Fruit fly (Drosophila melanogaster) whole organism, wandering third instar larva: ENCODE results near the gene CG2258.
A peak's percentile ranks its signal among the peaks of the same experiment; 100 is the strongest.

Experiments used
- Abd-B ChIP-seq: fragments of >200 bp; optimal IDR thresholded peaks from 2 replicates; lab custom pipeline; 2017; ENCODE audit warnings: missing biosample characterization, missing genetic modification characterization
- CG32264 ChIP-seq: fragments of 200-800 bp; sonication (Bioruptor generic); optimal IDR thresholded peaks from 2 replicates; lab custom pipeline; 2016; ENCODE audit warnings: missing biosample characterization, missing genetic modification characterization
- Dfd ChIP-seq: fragments of >200 bp; optimal IDR thresholded peaks from 2 replicates; lab custom pipeline; 2017; ENCODE audit warnings: missing biosample characterization, missing genetic modification characterization
- Dif ChIP-seq: fragments of 200-275, 200-300 bp; sonication (Bioruptor generic); optimal IDR thresholded peaks from 2 replicates; lab custom pipeline; 2018; ENCODE audit warnings: missing biosample characterization, missing genetic modification characterization; ENCODE audit not compliant: partially characterized antibody
- HLH106 ChIP-seq: fragments of 200-800 bp; optimal IDR thresholded peaks from 3 replicates; lab custom pipeline; 2019; ENCODE audit warnings: missing biosample characterization, mild to moderate bottlenecking, missing genetic modification characterization, moderate library complexity
- Hnf4 ChIP-seq: fragments of 200-800 bp; sonication (Bioruptor generic); optimal IDR thresholded peaks from 2 replicates; lab custom pipeline; 2016; ENCODE audit warnings: missing biosample characterization, mild to moderate bottlenecking, missing genetic modification characterization
- Hr83 ChIP-seq: fragments of 200-300 bp; sonication (Bioruptor generic); optimal IDR thresholded peaks from 2 replicates; lab custom pipeline; 2016; ENCODE audit warnings: missing biosample characterization, mild to moderate bottlenecking, missing genetic modification characterization, moderate library complexity; ENCODE audit not compliant: poor library complexity, severe bottlenecking
- Jra ChIP-seq: sonication (Bioruptor generic); optimal IDR thresholded peaks from 2 replicates; lab custom pipeline; 2016; ENCODE audit warnings: missing biosample characterization, missing genetic modification characterization
- Mio ChIP-seq: sonication (Bioruptor generic); optimal IDR thresholded peaks from 2 replicates; lab custom pipeline; 2016; ENCODE audit warnings: missing biosample characterization, missing genetic modification characterization
- Myc ChIP-seq: fragments of >200 bp; optimal IDR thresholded peaks from 2 replicates; lab custom pipeline; 2017
- N ChIP-seq: fragments of >200 bp; optimal IDR thresholded peaks from 2 replicates; lab custom pipeline; 2018; ENCODE audit warnings: missing biosample characterization, missing external identifiers, missing genetic modification characterization
- OdsH ChIP-seq: fragments of 200-800 bp; sonication (Bioruptor generic); optimal IDR thresholded peaks from 2 replicates; lab custom pipeline; 2016; ENCODE audit warnings: missing biosample characterization, mild to moderate bottlenecking, missing genetic modification characterization
- Rel ChIP-seq, 2 experiments: fragments of 200-800 bp; sonication (Bioruptor generic) in 1 of 2; optimal IDR thresholded peaks; 2 replicates in 1 of 2; 3 replicates in 1 of 2; lab custom pipeline; 2016 to 2019; ENCODE audit warnings: mild to moderate bottlenecking in 2 of 2, missing biosample characterization in 2 of 2, missing genetic modification characterization in 2 of 2, moderate library complexity in 1 of 2
- Sp1 ChIP-seq: fragments of 200-800 bp; sonication (Bioruptor generic); optimal IDR thresholded peaks from 3 replicates; lab custom pipeline; 2019; ENCODE audit warnings: missing biosample characterization, mild to moderate bottlenecking, missing genetic modification characterization, moderate library complexity
- Vsx2 ChIP-seq: fragments of 200-300, 225-300 bp; sonication (Bioruptor generic); optimal IDR thresholded peaks from 2 replicates; lab custom pipeline; 2018; ENCODE audit warnings: missing biosample characterization, missing genetic modification characterization; ENCODE audit not compliant: partially characterized antibody
- br ChIP-seq: fragments of 200-800 bp; sonication (Bioruptor generic); optimal IDR thresholded peaks from 2 replicates; lab custom pipeline; 2016; ENCODE audit warnings: missing biosample characterization, missing genetic modification characterization
- brk ChIP-seq: fragments of 200-800 bp; sonication (Bioruptor generic); optimal IDR thresholded peaks from 2 replicates; lab custom pipeline; 2016; ENCODE audit warnings: missing biosample characterization, mild to moderate bottlenecking, missing genetic modification characterization
- dl ChIP-seq, 2 experiments: fragments of 175-275, 200-275 bp in 1 of 2; fragments of 200-275 bp in 1 of 2; sonication (Bioruptor generic); optimal IDR thresholded peaks; lab custom pipeline; 2018; ENCODE audit warnings: mild to moderate bottlenecking in 2 of 2, missing biosample characterization in 2 of 2, missing genetic modification characterization in 2 of 2, moderate library complexity in 2 of 2; ENCODE audit not compliant: partially characterized antibody in 2 of 2, insufficient read depth in 1 of 2
- dsf ChIP-seq: sonication (Bioruptor generic); optimal IDR thresholded peaks from 2 replicates; lab custom pipeline; 2016; ENCODE audit warnings: missing biosample characterization, missing genetic modification characterization, borderline replicate concordance
- ey ChIP-seq: fragments of 200-800 bp; sonication (Bioruptor generic); optimal IDR thresholded peaks from 2 replicates; lab custom pipeline; 2016; ENCODE audit warnings: missing biosample characterization, missing genetic modification characterization
- foxo ChIP-seq, 2 experiments: fragments of 200-800 bp; sonication (Bioruptor generic); optimal IDR thresholded peaks; 2 replicates in 1 of 2; 3 replicates in 1 of 2; lab custom pipeline; 2016 to 2017; ENCODE audit warnings: missing biosample characterization in 2 of 2, missing genetic modification characterization in 2 of 2
- fru ChIP-seq: fragments of 200-800 bp; sonication (Bioruptor generic); optimal IDR thresholded peaks from 3 replicates; lab custom pipeline; 2016; ENCODE audit warnings: missing biosample characterization, mild to moderate bottlenecking, missing genetic modification characterization
- h ChIP-seq: fragments of 200-800 bp; sonication (Bioruptor generic); optimal IDR thresholded peaks from 3 replicates; lab custom pipeline; 2016; ENCODE audit warnings: missing biosample characterization, mild to moderate bottlenecking, missing genetic modification characterization
- jim ChIP-seq: fragments of 175-275, 200-325 bp; sonication (Bioruptor generic); optimal IDR thresholded peaks from 2 replicates; lab custom pipeline; 2016; ENCODE audit warnings: missing biosample characterization, mild to moderate bottlenecking, missing genetic modification characterization
- lola ChIP-seq: fragments of >200 bp; optimal IDR thresholded peaks from 2 replicates; lab custom pipeline; 2017; ENCODE audit warnings: missing biosample characterization, missing genetic modification characterization
- psq ChIP-seq: fragments of 200-800 bp; sonication (Bioruptor generic); optimal IDR thresholded peaks from 3 replicates; lab custom pipeline; 2017; ENCODE audit warnings: missing biosample characterization, mild to moderate bottlenecking, missing genetic modification characterization, moderate library complexity
- rgr ChIP-seq: fragments of 200-800 bp; sonication (Bioruptor generic); optimal IDR thresholded peaks from 3 replicates; lab custom pipeline; 2016; ENCODE audit warnings: missing biosample characterization, mild to moderate bottlenecking, missing genetic modification characterization
- sv ChIP-seq: fragments of 200-800 bp; sonication (Bioruptor generic); optimal IDR thresholded peaks from 3 replicates; lab custom pipeline; 2016; ENCODE audit warnings: missing biosample characterization, missing genetic modification characterization
- tai ChIP-seq: sonication (Bioruptor generic); optimal IDR thresholded peaks from 2 replicates; lab custom pipeline; 2016; ENCODE audit warnings: missing biosample characterization, missing genetic modification characterization
- woc ChIP-seq: sonication (Bioruptor generic); optimal IDR thresholded peaks from 2 replicates; lab custom pipeline; 2016; ENCODE audit warnings: missing biosample characterization, mild to moderate bottlenecking, missing genetic modification characterization

The CG2258 gene

dm6 chrX:8114476-8115342 lies 12.8 kb upstream of the CG2258 start:
- peak; percentile 20 for TF ChIP-seq h (GFP tag; lab: Kevin White, UChicago)
- TF ChIP-seq dsf (GFP tag; lab: Kevin White, UChicago) = no peak
- peak; percentile 19 for TF ChIP-seq Sp1 (GFP tag; lab: Kevin White, UChicago)
- TF ChIP-seq woc = peak; percentile 25
- peak; percentile 37 for TF ChIP-seq rgr (GFP tag; lab: Kevin White, UChicago)
- peak; percentile 3 for TF ChIP-seq sv (GFP tag; lab: Kevin White, UChicago)
- TF ChIP-seq N = no peak
- no peak for TF ChIP-seq Dif (GFP tag; lab: Kevin White, UChicago)
- no peak for TF ChIP-seq Jra (GFP tag; lab: Kevin White, UChicago)
- peak; percentile 29 for TF ChIP-seq HLH106 (tag; lab: Kevin White, UChicago)
- TF ChIP-seq br (GFP tag; lab: Kevin White, UChicago) = peak; percentile 31
- TF ChIP-seq psq = peak; percentile 7
- TF ChIP-seq Hnf4 (GFP tag; lab: Kevin White, UChicago) = peak; percentile 26
- no peak for TF ChIP-seq Dfd
- no peak for TF ChIP-seq fru (GFP tag; lab: Kevin White, UChicago)
- TF ChIP-seq lola (GFP tag; lab: Kevin White, UChicago) = no peak

- TF ChIP-seq CG32264 (GFP tag; lab: Kevin White, UChicago) (no peak), br (GFP tag; lab: Kevin White, UChicago) (peak; percentile 47), Sp1 (GFP tag; lab: Kevin White, UChicago) (no peak), foxo (GFP tag; optimal IDR thresholded peaks at IDR 0.05; lab: Kevin White, UChicago) (peak in 1 of 2 experiments; percentile 58), ey (peak; percentile 17), psq (peak; percentile 36), Mio (no peak), h (GFP tag; lab: Kevin White, UChicago) (peak; percentile 46), tai (GFP tag; lab: Kevin White, UChicago) (no peak), fru (GFP tag; lab: Kevin White, UChicago) (peak; percentile 42), rgr (GFP tag; lab: Kevin White, UChicago) (peak; percentile 33), Myc (lab: Kevin White, UChicago) (no peak), Rel (GFP tag; optimal IDR thresholded peaks at IDR 0.05; lab: Kevin White, UChicago) (no peak), Rel (tag; optimal IDR thresholded peaks at IDR 0.05; lab: Kevin White, UChicago) (peak; percentile 91), Hnf4 (GFP tag; lab: Kevin White, UChicago) (peak; percentile 27), sv (GFP tag; lab: Kevin White, UChicago) (peak; percentile 29), N (no peak), Jra (GFP tag; lab: Kevin White, UChicago) (no peak), woc (no peak), brk (GFP tag; lab: Kevin White, UChicago) (no peak), HLH106 (tag; lab: Kevin White, UChicago) (peak; percentile 22)
Observed at dm6 chrX:8113386-8114279, 11.7 kb upstream of the CG2258 start.

- TF ChIP-seq CG32264 (GFP tag; lab: Kevin White, UChicago) (no peak), rgr (GFP tag; lab: Kevin White, UChicago) (peak; percentile 32), dl (GFP tag; optimal IDR thresholded peaks at IDR 0.05; lab: Kevin White, UChicago; ENCODE audit: insufficient read depth in 1 of 2, partially characterized antibody in 2 of 2) (no peak), Hr83 (GFP tag; lab: Kevin White, UChicago) (no peak), ey (peak; percentile 53), fru (GFP tag; lab: Kevin White, UChicago) (peak; percentile 62), Sp1 (GFP tag; lab: Kevin White, UChicago) (peak; percentile 27), h (GFP tag; lab: Kevin White, UChicago) (peak; percentile 11), foxo (GFP tag; optimal IDR thresholded peaks at IDR 0.05; lab: Kevin White, UChicago) (peak in 1 of 2 experiments; percentile 58), OdsH (GFP tag; lab: Kevin White, UChicago) (peak; percentile 20), Dfd (peak; percentile 40)
Observed at dm6 chrX:8112715-8113114, 10.8 kb upstream of the CG2258 start.

- TF ChIP-seq psq = no peak
- no peak for TF ChIP-seq jim (GFP tag; lab: Kevin White, UChicago)
- no peak for TF ChIP-seq Vsx2 (GFP tag; lab: Kevin White, UChicago)
- TF ChIP-seq Abd-B (GFP tag; lab: Kevin White, UChicago) = no peak
- no peak for TF ChIP-seq Rel (GFP tag; optimal IDR thresholded peaks at IDR 0.05; lab: Kevin White, UChicago)
- TF ChIP-seq Rel (tag; optimal IDR thresholded peaks at IDR 0.05; lab: Kevin White, UChicago) = peak; percentile 62
Observed at dm6 chrX:8110984-8111383, 9.1 kb upstream of the CG2258 start.
